Worm (Caenorhabditis elegans) whole organism, L3 larva: ENCODE data around the gene mcm-10.

ENCODE experiments used
- aly-2 ChIP-seq: fragments of 150-350 bp; optimal IDR thresholded peaks from 2 replicates; lab custom pipeline; 2014; ENCODE audit warnings: missing biosample characterization, missing genetic modification characterization
- ceh-28 ChIP-seq: fragments of 150-350 bp; optimal IDR thresholded peaks from 2 replicates; lab custom pipeline; 2014; ENCODE audit warnings: missing biosample characterization, missing genetic modification reagents, missing genetic modification characterization
- ceh-82 ChIP-seq: fragments of 150-350 bp; optimal IDR thresholded peaks from 2 replicates; lab custom pipeline; 2014; ENCODE audit warnings: missing biosample characterization, missing genetic modification characterization
- ceh-9 ChIP-seq: sonication (generic microtip); optimal IDR thresholded peaks from 2 replicates; lab custom pipeline; 2018; ENCODE audit warnings: missing biosample characterization, missing genetic modification characterization
- egl-5 ChIP-seq: fragments of 150-350 bp; optimal IDR thresholded peaks from 2 replicates; lab custom pipeline; 2017; ENCODE audit warnings: missing biosample characterization, missing genetic modification reagents, missing genetic modification characterization, inconsistent platforms
- elt-1 ChIP-seq: fragments of 150-350 bp; optimal IDR thresholded peaks from 2 replicates; lab custom pipeline; 2014; ENCODE audit warnings: missing biosample characterization, missing genetic modification characterization
- elt-3 ChIP-seq, 3 experiments: fragments of 150-350 bp in 1 of 3; sonication (generic microtip) in 2 of 3; optimal IDR thresholded peaks; 2 replicates in 2 of 3; 4 replicates in 1 of 3; lab custom pipeline; 2014 to 2017; ENCODE audit warnings: missing biosample characterization in 3 of 3, missing genetic modification characterization in 3 of 3
- eor-1 ChIP-seq, 2 experiments: fragments of 150-350 bp; optimal IDR thresholded peaks; 2 replicates each; lab custom pipeline; 2014 to 2018; ENCODE audit warnings: missing biosample characterization in 2 of 2, missing genetic modification characterization in 2 of 2
- fkh-10 ChIP-seq: sonication (generic microtip); optimal IDR thresholded peaks from 2 replicates; lab custom pipeline; 2017; ENCODE audit warnings: missing biosample characterization, missing genetic modification reagents, missing genetic modification characterization
- fkh-2 ChIP-seq: fragments of 150-350 bp; optimal IDR thresholded peaks from 2 replicates; lab custom pipeline; 2014; ENCODE audit warnings: missing biosample characterization, missing genetic modification reagents, missing genetic modification characterization
- fos-1 ChIP-seq: fragments of 150-350 bp; optimal IDR thresholded peaks from 2 replicates; lab custom pipeline; 2014; ENCODE audit warnings: missing biosample characterization, missing genetic modification characterization
- hmg-11 ChIP-seq: sonication (generic microtip); optimal IDR thresholded peaks from 2 replicates; lab custom pipeline; 2016; ENCODE audit warnings: missing genetic modification characterization, missing compliant biosample characterization
- jun-1 ChIP-seq: fragments of 150-350 bp; optimal IDR thresholded peaks from 2 replicates; lab custom pipeline; 2014; ENCODE audit warnings: missing biosample characterization, missing genetic modification reagents, missing genetic modification characterization
- lin-15B ChIP-seq: fragments of 150-350 bp; optimal IDR thresholded peaks from 2 replicates; lab custom pipeline; 2014; ENCODE audit warnings: missing biosample characterization, missing genetic modification characterization
- lin-39 ChIP-seq: fragments of 150-350 bp; optimal IDR thresholded peaks from 2 replicates; lab custom pipeline; 2018; ENCODE audit warnings: missing biosample characterization, missing genetic modification reagents, missing genetic modification characterization
- lsy-12 ChIP-seq: sonication (generic microtip); optimal IDR thresholded peaks from 2 replicates; lab custom pipeline; 2016; ENCODE audit warnings: mild to moderate bottlenecking, missing genetic modification characterization, missing compliant biosample characterization
- mdl-1 ChIP-seq: fragments of 150-350 bp; optimal IDR thresholded peaks from 2 replicates; lab custom pipeline; 2014; ENCODE audit warnings: missing biosample characterization, missing genetic modification characterization
- nfya-1 ChIP-seq: sonication (generic microtip); optimal IDR thresholded peaks from 2 replicates; lab custom pipeline; 2017; ENCODE audit warnings: missing genetic modification characterization, mild to moderate bottlenecking, missing compliant biosample characterization, antibody characterized with exemption, moderate library complexity; ENCODE audit not compliant: insufficient read depth
- nhr-12 ChIP-seq: fragments of 150-350 bp; optimal IDR thresholded peaks from 2 replicates; lab custom pipeline; 2014; ENCODE audit warnings: missing biosample characterization, missing genetic modification characterization
- nhr-23 ChIP-seq: fragments of 150-350 bp; optimal IDR thresholded peaks from 2 replicates; lab custom pipeline; 2014; ENCODE audit warnings: missing biosample characterization, missing genetic modification reagents, missing genetic modification characterization
- nhr-25 ChIP-seq: sonication (generic microtip); optimal IDR thresholded peaks from 2 replicates; lab custom pipeline; 2017; ENCODE audit warnings: missing biosample characterization, missing genetic modification characterization
- nhr-28 ChIP-seq: fragments of 150-350 bp; optimal IDR thresholded peaks from 2 replicates; lab custom pipeline; 2014; ENCODE audit warnings: missing biosample characterization, missing genetic modification characterization
- nhr-43 ChIP-seq: sonication (generic microtip); optimal IDR thresholded peaks from 2 replicates; lab custom pipeline; 2016; ENCODE audit warnings: mild to moderate bottlenecking, missing genetic modification characterization, missing compliant biosample characterization; ENCODE audit not compliant: poor library complexity, severe bottlenecking
- nhr-67 ChIP-seq: fragments of 150-350 bp; optimal IDR thresholded peaks from 2 replicates; lab custom pipeline; 2014; ENCODE audit warnings: missing biosample characterization, missing genetic modification characterization
- nhr-77 ChIP-seq: fragments of 150-350 bp; optimal IDR thresholded peaks from 2 replicates; lab custom pipeline; 2014; ENCODE audit warnings: missing biosample characterization, missing genetic modification characterization
- pha-4 ChIP-seq: fragments of 150-350 bp; optimal IDR thresholded peaks from 2 replicates; lab custom pipeline; 2014; ENCODE audit warnings: missing biosample characterization, missing genetic modification reagents, missing genetic modification characterization
- sea-2 ChIP-seq: fragments of 150-350 bp; sonication (generic microtip); optimal IDR thresholded peaks from 4 replicates; lab custom pipeline; 2014; ENCODE audit warnings: missing biosample characterization, missing genetic modification reagents, missing genetic modification characterization
- snpc-4 ChIP-seq: fragments of 150-350 bp; optimal IDR thresholded peaks from 2 replicates; lab custom pipeline; 2014; ENCODE audit warnings: missing biosample characterization, missing genetic modification characterization
- tbx-2 ChIP-seq: sonication (generic microtip); optimal IDR thresholded peaks from 2 replicates; lab custom pipeline; 2016; ENCODE audit warnings: mild to moderate bottlenecking, missing genetic modification characterization, missing compliant biosample characterization
- unc-39 ChIP-seq: sonication (generic microtip); optimal IDR thresholded peaks from 4 replicates; lab custom pipeline; 2017; ENCODE audit warnings: missing biosample characterization, missing genetic modification characterization
- zag-1 ChIP-seq: fragments of 150-350 bp; optimal IDR thresholded peaks from 2 replicates; lab custom pipeline; 2014; ENCODE audit warnings: missing biosample characterization, missing genetic modification characterization
- ztf-11 ChIP-seq: fragments of 150-350 bp; optimal IDR thresholded peaks from 2 replicates; lab custom pipeline; 2014; ENCODE audit warnings: missing biosample characterization, missing genetic modification characterization
- ztf-4 ChIP-seq: fragments of 150-350 bp; optimal IDR thresholded peaks from 2 replicates; lab custom pipeline; 2014; ENCODE audit warnings: missing biosample characterization, missing genetic modification characterization

mcm-10 gene

ce11 chrIII:11279954-11280353, 37.4 kb upstream of the mcm-10 start:
- TF ChIP-seq egl-5 (tag; lab: Kevin White, UChicago) (no peak), ceh-28 (tag; lab: Kevin White, UChicago) (peak; percentile 97)

ce11 chrIII:11283648-11284047, 33.7 kb upstream of the mcm-10 start:
- TF ChIP-seq nhr-43 (tag; lab: Kevin White, UChicago): no peak

- TF ChIP-seq lin-15B (tag; lab: Kevin White, UChicago) (peak; percentile 42), nfya-1 (peak; percentile 60), unc-39 (tag; lab: Kevin White, UChicago) (no peak)
Observed at ce11 chrIII:11286069-11286468, 31.3 kb upstream of the mcm-10 start.

- TF ChIP-seq ceh-28 (tag; lab: Kevin White, UChicago): peak; percentile 94
- no peak for TF ChIP-seq eor-1 (tag; optimal IDR thresholded peaks at IDR 0.05; lab: Kevin White, UChicago)
Observed at ce11 chrIII:11287340-11287739, 30.0 kb upstream of the mcm-10 start.

- no peak for TF ChIP-seq egl-5 (tag; lab: Kevin White, UChicago)
- TF ChIP-seq sea-2: no peak
- TF ChIP-seq ceh-28 (tag; lab: Kevin White, UChicago): peak; percentile 24
- TF ChIP-seq elt-1 (tag; lab: Kevin White, UChicago): no peak
Observed at ce11 chrIII:11288295-11288694, 29.1 kb upstream of the mcm-10 start.

- TF ChIP-seq lin-39 (no peak), ztf-11 (tag; lab: Kevin White, UChicago) (no peak), egl-5 (tag; lab: Kevin White, UChicago) (no peak), snpc-4 (tag; lab: Kevin White, UChicago) (no peak), eor-1 (tag; optimal IDR thresholded peaks at IDR 0.05; lab: Kevin White, UChicago) (no peak)
Observed at ce11 chrIII:11289876-11290275, 27.5 kb upstream of the mcm-10 start.

ce11 chrIII:11290554-11290953, 26.8 kb upstream of the mcm-10 start, which contains the start of the genes gly-9, mib-1 and smc-3:
Gene gly-9 (minus strand): TSS chrIII:11290580.
Gene mib-1 (minus strand): TSS chrIII:11290676.
Gene smc-3 (plus strand): TSS chrIII:11290904.
- TF ChIP-seq zag-1 (tag; lab: Kevin White, UChicago) (no peak), lin-15B (tag; lab: Kevin White, UChicago) (peak; percentile 81), tbx-2 (no peak), lsy-12 (no peak), nhr-25 (tag; lab: Kevin White, UChicago) (peak; percentile 46), hmg-11 (tag; lab: Kevin White, UChicago) (peak; percentile 74), jun-1 (tag; lab: Kevin White, UChicago) (no peak), nhr-28 (tag; lab: Kevin White, UChicago) (no peak), fkh-2 (no peak), egl-5 (tag; lab: Kevin White, UChicago) (peak; percentile 45), snpc-4 (tag; lab: Kevin White, UChicago) (peak; percentile 35), lin-39 (peak; percentile 52), eor-1 (tag; optimal IDR thresholded peaks at IDR 0.05; lab: Kevin White, UChicago) (no peak), pha-4 (tag; lab: Kevin White, UChicago) (peak; percentile 71), nfya-1 (peak; percentile 67), unc-39 (tag; lab: Kevin White, UChicago) (no peak), nhr-67 (tag; lab: Kevin White, UChicago) (no peak), ceh-9 (no peak), mdl-1 (no peak), nhr-23 (tag; lab: Kevin White, UChicago) (peak; percentile 78)

ce11 chrIII:11311466-11311865, 5.9 kb upstream of the mcm-10 start, which contains the start of gene rab-35:
Gene rab-35 (minus strand): TSS chrIII:11311566.
- TF ChIP-seq elt-3 (tag; optimal IDR thresholded peaks at IDR 0.05; lab: Kevin White, UChicago): no peak
- no peak for TF ChIP-seq nhr-67 (tag; lab: Kevin White, UChicago)
- no peak for TF ChIP-seq fkh-10
- TF ChIP-seq zag-1 (tag; lab: Kevin White, UChicago): no peak
- TF ChIP-seq aly-2: no peak
- TF ChIP-seq nfya-1: no peak
- TF ChIP-seq unc-39 (tag; lab: Kevin White, UChicago): no peak
- TF ChIP-seq nhr-77 (tag; lab: Kevin White, UChicago): no peak
- no peak for TF ChIP-seq ceh-82
- TF ChIP-seq sea-2: no peak
- no peak for TF ChIP-seq ztf-4 (tag; lab: Kevin White, UChicago)
- TF ChIP-seq lin-15B (tag; lab: Kevin White, UChicago): no peak
- TF ChIP-seq nhr-12: no peak
- no peak for TF ChIP-seq pha-4 (tag; lab: Kevin White, UChicago)
- no peak for TF ChIP-seq fos-1 (tag; lab: Kevin White, UChicago)
